Fruit fly (Drosophila melanogaster) whole organism, embryonic: ENCODE results near the gene Hsp67Ba.

Experiments used
- Atf3 ChIP-seq: fragments of 200-800 bp; sonication (Bioruptor generic); optimal IDR thresholded peaks from 3 replicates; lab custom pipeline; 2016; ENCODE audit warnings: missing biosample characterization, missing genetic modification characterization
- Awh ChIP-seq: fragments of 200-800 bp; sonication (Bioruptor generic); IDR thresholded peaks from 2 replicates; pipeline ENCODE4, ENCODE4 v1.3.6; 2022; ENCODE audit warnings: missing biosample characterization, missing genetic modification characterization
- BtbVII ChIP-seq: fragments of 200-800 bp; sonication (Bioruptor generic); optimal IDR thresholded peaks from 3 replicates; lab custom pipeline; 2017; ENCODE audit warnings: missing biosample characterization, mild to moderate bottlenecking, missing genetic modification characterization
- CG10209 ChIP-seq: fragments of 200-800 bp; sonication (Bioruptor generic); optimal IDR thresholded peaks from 3 replicates; lab custom pipeline; 2017; ENCODE audit warnings: missing biosample characterization, mild to moderate bottlenecking, missing genetic modification characterization, missing genetic modification reagents
- CG10321 ChIP-seq: fragments of 200-800 bp; sonication (Bioruptor generic); IDR thresholded peaks from 2 replicates; pipeline ENCODE4 v1.3.6; 2022; ENCODE audit warnings: missing biosample characterization, missing genetic modification characterization
- CG11398 ChIP-seq: fragments of 200-800 bp; sonication (Bioruptor generic); optimal IDR thresholded peaks from 2 replicates; lab custom pipeline; 2016; ENCODE audit warnings: missing biosample characterization, missing genetic modification characterization
- CG11695 ChIP-seq: fragments of 200-800 bp; sonication (Bioruptor generic); IDR thresholded peaks from 3 replicates; pipeline ENCODE4 v1.3.6; 2022; ENCODE audit warnings: missing biosample characterization, missing genetic modification characterization
- CG12155 ChIP-seq: fragments of 200-800 bp; sonication (Bioruptor generic); optimal IDR thresholded peaks from 3 replicates; lab custom pipeline; 2016; ENCODE audit warnings: missing biosample characterization, missing genetic modification characterization
- CG14441 ChIP-seq: fragments of 200-800 bp; sonication (Bioruptor generic); IDR thresholded peaks from 2 replicates; pipeline ENCODE4 v1.3.6; 2022; ENCODE audit warnings: missing biosample characterization, missing genetic modification characterization
- CG15269 ChIP-seq: fragments of 200-800 bp; sonication (Bioruptor generic); optimal IDR thresholded peaks from 2 replicates; lab custom pipeline; 2018; ENCODE audit warnings: missing biosample characterization, mild to moderate bottlenecking, missing genetic modification characterization, moderate library complexity
- CG16779 ChIP-seq: fragments of 200-800 bp; sonication (Bioruptor generic); IDR thresholded peaks from 2 replicates; pipeline ENCODE4 v1.3.6; 2022; ENCODE audit warnings: missing biosample characterization, missing genetic modification characterization
- CG2712 ChIP-seq: fragments of 200-800 bp; optimal IDR thresholded peaks from 3 replicates; lab custom pipeline; 2019; ENCODE audit warnings: missing biosample characterization, mild to moderate bottlenecking, missing genetic modification characterization, moderate library complexity
- CG3065 ChIP-seq: fragments of 200-800 bp; sonication (Bioruptor generic); optimal IDR thresholded peaks from 2 replicates; lab custom pipeline; 2016; ENCODE audit warnings: missing biosample characterization, missing genetic modification characterization
- CG42726 ChIP-seq: fragments of 200-800 bp; sonication (Bioruptor generic); IDR thresholded peaks from 2 replicates; pipeline ENCODE4 v1.3.6; 2022; ENCODE audit warnings: missing biosample characterization, missing genetic modification characterization; ENCODE audit not compliant: partially characterized antibody
- CG4282 ChIP-seq: fragments of 200-800 bp; sonication (Bioruptor generic); optimal IDR thresholded peaks from 2 replicates; lab custom pipeline; 2016; ENCODE audit warnings: missing biosample characterization, missing genetic modification characterization
- CG4730 ChIP-seq: fragments of 200-800 bp; sonication (Bioruptor generic); IDR thresholded peaks from 2 replicates; pipeline ENCODE4 v1.3.6; 2022; ENCODE audit warnings: missing biosample characterization, missing genetic modification characterization
- CG4854 ChIP-seq: fragments of 200-800 bp; sonication (Bioruptor generic); optimal IDR thresholded peaks from 2 replicates; lab custom pipeline; 2016; ENCODE audit warnings: missing biosample characterization, missing genetic modification characterization, inconsistent platforms
- CG5245 ChIP-seq: fragments of 200-800 bp; sonication (Bioruptor generic); optimal IDR thresholded peaks from 3 replicates; lab custom pipeline; 2016; ENCODE audit warnings: missing biosample characterization, missing genetic modification characterization
- CG5953 ChIP-seq: fragments of 200-800 bp; sonication (Bioruptor generic); IDR thresholded peaks from 2 replicates; pipeline ENCODE4 v1.3.6; 2022; ENCODE audit warnings: missing biosample characterization, missing genetic modification characterization
- CG6813 ChIP-seq: fragments of 200-800 bp; sonication (Bioruptor generic); optimal IDR thresholded peaks from 2 replicates; lab custom pipeline; 2017; ENCODE audit warnings: missing biosample characterization, missing genetic modification characterization, mild to moderate bottlenecking, moderate library complexity, missing genetic modification reagents
- CG8944 ChIP-seq: fragments of 200-800 bp; sonication (Bioruptor generic); optimal IDR thresholded peaks from 3 replicates; lab custom pipeline; 2016; ENCODE audit warnings: missing biosample characterization, missing genetic modification characterization
- Dad ChIP-seq: fragments of 200-800 bp; sonication (Bioruptor generic); optimal IDR thresholded peaks from 3 replicates; lab custom pipeline; 2016; ENCODE audit warnings: missing biosample characterization, missing genetic modification characterization
- Dbx ChIP-seq: fragments of 200-800 bp; sonication (Bioruptor generic); IDR thresholded peaks from 3 replicates; pipeline ENCODE4 v1.3.6; 2022; ENCODE audit warnings: missing biosample characterization, missing genetic modification characterization
- Drgx ChIP-seq: fragments of 200-800 bp; sonication (Bioruptor generic); IDR thresholded peaks from 2 replicates; pipeline ENCODE4 v1.3.6; 2022; ENCODE audit warnings: missing biosample characterization, missing genetic modification characterization
- Hmx ChIP-seq: fragments of 200-800 bp; sonication (Bioruptor generic); optimal IDR thresholded peaks from 2 replicates; lab custom pipeline; 2016; ENCODE audit warnings: missing biosample characterization, missing genetic modification characterization
- Jarid2 ChIP-seq: fragments of 200-800 bp; sonication (Bioruptor generic); optimal IDR thresholded peaks from 3 replicates; lab custom pipeline; 2017; ENCODE audit warnings: mild to moderate bottlenecking, missing biosample characterization, missing genetic modification reagents, missing genetic modification characterization
- Lpt ChIP-seq: fragments of >200 bp; optimal IDR thresholded peaks from 2 replicates; lab custom pipeline; 2018; ENCODE audit warnings: missing biosample characterization, missing genetic modification characterization
- MTF-1 ChIP-seq: fragments of 200-800 bp; sonication (Bioruptor generic); optimal IDR thresholded peaks from 2 replicates; lab custom pipeline; 2018; ENCODE audit warnings: missing biosample characterization, mild to moderate bottlenecking, missing genetic modification characterization, borderline replicate concordance
- Mad ChIP-seq: fragments of 200-800 bp; sonication (Bioruptor generic); optimal IDR thresholded peaks from 2 replicates; lab custom pipeline; 2016; ENCODE audit warnings: missing biosample characterization, missing genetic modification characterization
- Nf-YC ChIP-seq: fragments of 200-800 bp; optimal IDR thresholded peaks from 3 replicates; lab custom pipeline; 2019; ENCODE audit warnings: missing biosample characterization, mild to moderate bottlenecking, missing genetic modification characterization, moderate library complexity
- Ravus ChIP-seq: fragments of 200-800 bp; sonication (Bioruptor generic); IDR thresholded peaks from 2 replicates; pipeline ENCODE4 v1.3.6; 2022; ENCODE audit warnings: missing biosample characterization, missing genetic modification characterization
- Sin3A ChIP-seq: fragments of >200 bp; optimal IDR thresholded peaks from 2 replicates; lab custom pipeline; 2018
- ac ChIP-seq: fragments of 200-800 bp; sonication (Bioruptor generic); optimal IDR thresholded peaks from 3 replicates; lab custom pipeline; 2017; ENCODE audit warnings: missing biosample characterization, mild to moderate bottlenecking, missing genetic modification characterization
- az2 ChIP-seq: fragments of 200-800 bp; sonication (Bioruptor generic); optimal IDR thresholded peaks from 3 replicates; lab custom pipeline; 2016; ENCODE audit warnings: missing biosample characterization, missing genetic modification characterization
- bbx ChIP-seq: fragments of 200-800 bp; sonication (Bioruptor generic); IDR thresholded peaks from 2 replicates; pipeline ENCODE4 v1.3.6; 2022; ENCODE audit warnings: missing biosample characterization, missing genetic modification characterization; ENCODE audit not compliant: partially characterized antibody
- croc ChIP-seq: fragments of 200-800 bp; sonication (Bioruptor generic); conservative IDR thresholded peaks from 3 replicates; pipeline ENCODE4 v1.3.6; 2022; ENCODE audit warnings: missing biosample characterization, missing genetic modification characterization
- danr ChIP-seq: fragments of 200-800 bp; sonication (Bioruptor generic); IDR thresholded peaks from 2 replicates; pipeline ENCODE4 v1.3.6; 2022; ENCODE audit warnings: missing biosample characterization, missing genetic modification characterization
- dimm ChIP-seq: fragments of 200-800 bp; sonication (Bioruptor generic); IDR thresholded peaks from 2 replicates; pipeline ENCODE4 v1.3.6; 2022; ENCODE audit warnings: missing biosample characterization, missing genetic modification characterization
- eve ChIP-seq, 2 experiments: fragments of >200 bp; optimal IDR thresholded peaks; 2 replicates each; lab custom pipeline; 2017; ENCODE audit warnings: missing biosample characterization in 2 of 2, missing genetic modification characterization in 2 of 2
- fd96Cb ChIP-seq: fragments of 200-800 bp; sonication (Bioruptor generic); optimal IDR thresholded peaks from 2 replicates; lab custom pipeline; 2018; ENCODE audit warnings: missing biosample characterization, mild to moderate bottlenecking, missing genetic modification characterization, moderate library complexity
- gt ChIP-seq: fragments of 200-800 bp; sonication (Bioruptor generic); IDR thresholded peaks from 2 replicates; pipeline ENCODE4 v1.3.6; 2022; ENCODE audit warnings: missing biosample characterization, missing genetic modification characterization
- h ChIP-seq: fragments of >200 bp; optimal IDR thresholded peaks from 2 replicates; lab custom pipeline; 2017
- pnt ChIP-seq: fragments of 200-800 bp; sonication (Bioruptor generic); optimal IDR thresholded peaks from 3 replicates; lab custom pipeline; 2016; ENCODE audit warnings: missing biosample characterization, missing genetic modification characterization
- repo ChIP-seq: fragments of 200-800 bp; sonication (Bioruptor generic); optimal IDR thresholded peaks from 2 replicates; lab custom pipeline; 2016; ENCODE audit warnings: missing biosample characterization, missing genetic modification characterization
- run ChIP-seq: fragments of 200-800 bp; sonication (Bioruptor generic); optimal IDR thresholded peaks from 3 replicates; lab custom pipeline; 2018; ENCODE audit warnings: missing biosample characterization, mild to moderate bottlenecking, missing genetic modification characterization
- sc ChIP-seq, 3 experiments: fragments of >200 bp in 2 of 3; fragments of 200-800 bp in 1 of 3; sonication (Bioruptor generic) in 1 of 3; optimal IDR thresholded peaks; 2 replicates in 2 of 3; 3 replicates in 1 of 3; lab custom pipeline; 2017; ENCODE audit warnings: mild to moderate bottlenecking in 1 of 3, missing biosample characterization in 1 of 3, missing genetic modification characterization in 1 of 3, missing genetic modification reagents in 1 of 3
- tgo ChIP-seq: fragments of 200-800 bp; sonication (Bioruptor generic); IDR thresholded peaks from 3 replicates; pipeline ENCODE4 v1.3.6; 2022; ENCODE audit warnings: missing biosample characterization, missing genetic modification characterization
- tio ChIP-seq: fragments of 200-800 bp; sonication (Bioruptor generic); optimal IDR thresholded peaks from 2 replicates; lab custom pipeline; 2017; ENCODE audit warnings: missing biosample characterization, missing genetic modification characterization, inconsistent platforms
- wek ChIP-seq: fragments of 200-800 bp; sonication (Bioruptor generic); optimal IDR thresholded peaks from 3 replicates; lab custom pipeline; 2018; ENCODE audit warnings: missing biosample characterization, mild to moderate bottlenecking, missing genetic modification characterization, moderate library complexity
- yki ChIP-seq: fragments of >200 bp; optimal IDR thresholded peaks from 3 replicates; lab custom pipeline; 2018
- zen2 ChIP-seq: fragments of 200-800 bp; sonication (Bioruptor generic); IDR thresholded peaks from 3 replicates; pipeline ENCODE4 v1.3.6; 2022; ENCODE audit warnings: missing biosample characterization, missing genetic modification characterization; ENCODE audit not compliant: partially characterized antibody

Gene Hsp67Ba

DNA sequence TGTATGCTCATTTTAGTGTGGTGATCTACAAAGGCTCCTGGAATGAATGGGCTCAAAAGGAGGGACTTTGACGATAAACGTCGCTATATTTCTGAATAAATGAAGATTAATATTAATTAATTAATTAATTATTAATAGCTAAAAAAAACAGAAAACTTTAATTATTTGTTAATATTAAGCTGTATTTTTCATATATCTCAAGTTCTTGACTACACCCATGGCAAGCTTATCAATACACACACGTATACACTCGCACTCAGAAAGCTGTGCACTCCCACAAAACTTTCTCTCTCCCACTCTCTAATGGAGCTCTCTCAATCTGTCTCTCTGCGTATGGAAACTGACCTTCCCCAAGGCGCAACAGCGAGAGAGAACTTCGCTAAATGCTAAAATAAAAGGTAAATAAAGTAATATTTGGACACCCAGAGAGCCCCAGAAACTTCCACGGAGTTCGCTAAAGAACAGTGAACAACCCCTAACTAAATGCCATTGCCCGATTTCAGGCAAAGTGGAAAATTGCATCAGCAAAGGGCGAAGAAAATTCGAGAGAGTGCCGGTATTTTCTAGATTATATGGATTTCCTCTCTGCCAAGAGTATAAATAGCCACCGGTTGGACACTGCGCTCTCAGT, 5.8 kb downstream of the Hsp67Ba start (continued):
- TF ChIP-seq Ravus (GFP tag; lab: Robert Waterston, UW) (peak; percentile 26; the same call in 1 of the 2 replicates), Dad (GFP tag; lab: Kevin White, UChicago) (no peak), ac (GFP tag; lab: Kevin White, UChicago) (no peak), CG5245 (peak; percentile 44), wek (GFP tag; lab: Kevin White, UChicago) (no peak), gt (no peak), tio (GFP tag; lab: Kevin White, UChicago) (no peak), repo (GFP tag; lab: Kevin White, UChicago) (no peak), danr (GFP tag; lab: Robert Waterston, UW) (peak; percentile 69), bbx (GFP tag; lab: Robert Waterston, UW) (peak; percentile 64), zen2 (GFP tag; lab: Robert Waterston, UW) (peak; percentile 28; the same call in 1 of the 3 replicates), CG5953 (GFP tag; lab: Robert Waterston, UW) (peak; percentile 69), CG10209 (GFP tag; lab: Kevin White, UChicago) (peak; percentile 57), h (lab: Kevin White, UChicago) (no peak), dimm (no peak), CG15269 (tag; lab: Kevin White, UChicago) (peak; percentile 72), CG2712 (peak; percentile 72), sc (optimal IDR thresholded peaks at IDR 0.05; lab: Kevin White, UChicago) (no peak), sc (GFP tag; optimal IDR thresholded peaks at IDR 0.05; lab: Kevin White, UChicago) (peak; percentile 55), CG12155 (GFP tag; lab: Kevin White, UChicago) (peak; percentile 49), fd96Cb (tag; lab: Kevin White, UChicago) (peak; percentile 61), CG4282 (GFP tag; lab: Kevin White, UChicago) (no peak), Nf-YC (tag; lab: Kevin White, UChicago) (no peak), pnt (no peak), CG10321 (GFP tag; lab: Robert Waterston, UW) (no peak), CG8944 (no peak), Sin3A (no peak), Lpt (GFP tag; lab: Kevin White, UChicago) (no peak), CG3065 (GFP tag; lab: Kevin White, UChicago) (no peak), tgo (GFP tag; lab: Robert Waterston, UW) (peak; percentile 67; the same call in 2 of the 3 replicates), az2 (peak; percentile 66), MTF-1 (GFP tag; lab: Kevin White, UChicago) (peak; percentile 49), CG14441 (GFP tag; lab: Robert Waterston, UW) (peak; percentile 56), CG6813 (GFP tag; lab: Kevin White, UChicago) (peak; percentile 75), Awh (peak; percentile 87), Hmx (GFP tag; lab: Kevin White, UChicago) (peak; percentile 27), Mad (GFP tag; lab: Kevin White, UChicago) (peak; percentile 47), CG11398 (GFP tag; lab: Kevin White, UChicago) (no peak), Dbx (peak; percentile 67; the same call in 2 of the 3 replicates), CG42726 (GFP tag; lab: Robert Waterston, UW) (no peak), eve (GFP tag; optimal IDR thresholded peaks at IDR 0.05; lab: Kevin White, UChicago) (no peak), run (tag; lab: Kevin White, UChicago) (peak; percentile 36), CG11695 (GFP tag; lab: Robert Waterston, UW) (peak; percentile 89), Atf3 (GFP tag; lab: Kevin White, UChicago) (no peak), CG4854 (GFP tag; lab: Kevin White, UChicago) (no peak), croc (no peak; the same call in 2 of the 3 replicates), BtbVII (GFP tag; lab: Kevin White, UChicago) (peak; percentile 73), yki (lab: Kevin White, UChicago) (peak; percentile 69), CG4730 (GFP tag; lab: Robert Waterston, UW) (peak; percentile 45; the same call in 1 of the 2 replicates), Drgx (GFP tag; lab: Robert Waterston, UW) (peak; percentile 88), CG16779 (GFP tag; lab: Robert Waterston, UW) (no peak), Jarid2 (GFP tag; lab: Kevin White, UChicago) (peak; percentile 9)
